Fruit fly (Drosophila melanogaster) whole organism, pupa: ENCODE measurements around the gene hop.

Experiments
- CG17806 ChIP-seq: fragments of 200-800 bp; sonication (Bioruptor generic); optimal IDR thresholded peaks from 2 replicates; lab custom pipeline; 2018; ENCODE audit warnings: missing biosample characterization, mild to moderate bottlenecking, missing genetic modification characterization, moderate library complexity
- CG34367 ChIP-seq: fragments of 200-800 bp; sonication (Bioruptor generic); optimal IDR thresholded peaks from 2 replicates; lab custom pipeline; 2018; ENCODE audit warnings: missing biosample characterization, mild to moderate bottlenecking, missing genetic modification characterization
- CG9948 ChIP-seq: fragments of 200-800 bp; sonication (Bioruptor generic); optimal IDR thresholded peaks from 2 replicates; lab custom pipeline; 2018; ENCODE audit warnings: missing biosample characterization, mild to moderate bottlenecking, missing genetic modification characterization, moderate library complexity
- EcR ChIP-seq: fragments of 200-800 bp; sonication (Bioruptor generic); optimal IDR thresholded peaks from 3 replicates; lab custom pipeline; 2019; ENCODE audit warnings: missing biosample characterization, missing genetic modification characterization, mild to moderate bottlenecking, moderate library complexity, missing genetic modification reagents
- Ets98B ChIP-seq: fragments of 200-800 bp; sonication (Bioruptor generic); IDR thresholded peaks from 2 replicates; pipeline ENCODE4 v1.3.6; 2022; ENCODE audit warnings: missing biosample characterization, missing genetic modification characterization
- Pif1B ChIP-seq: fragments of 200-800 bp; sonication (Bioruptor generic); optimal IDR thresholded peaks from 3 replicates; lab custom pipeline; 2016; ENCODE audit warnings: missing biosample characterization, missing genetic modification characterization
- Snoo ChIP-seq: fragments of 200-800 bp; sonication (Bioruptor generic); optimal IDR thresholded peaks from 3 replicates; lab custom pipeline; 2017; ENCODE audit warnings: missing biosample characterization, mild to moderate bottlenecking, missing genetic modification characterization, inconsistent platforms
- fd96Ca ChIP-seq: fragments of 200-800 bp; sonication (Bioruptor generic); IDR thresholded peaks from 3 replicates; pipeline ENCODE4 v1.3.6; 2022; ENCODE audit warnings: missing biosample characterization, missing genetic modification characterization

- TF ChIP-seq fd96Ca (no peak), Ets98B (GFP tag; lab: Robert Waterston, UW) (no peak), Snoo (tag; lab: Kevin White, UChicago) (no peak), CG17806 (tag; lab: Kevin White, UChicago) (no peak), EcR (GFP tag; lab: Kevin White, UChicago) (no peak), CG9948 (tag; lab: Kevin White, UChicago) (no peak), CG34367 (tag; lab: Kevin White, UChicago) (no peak), Pif1B (GFP tag; lab: Kevin White, UChicago) (no peak)
Measured at dm6 chrX:11374320-11374719, 6.4 kb upstream of the hop start.
